Worm (Caenorhabditis elegans) whole organism, L3 larva: ENCODE measurements around the gene F40D4.13.

ENCODE experiments used
- ZK546.5 ChIP-seq: sonication (generic microtip); optimal IDR thresholded peaks from 2 replicates; lab custom pipeline; 2017; ENCODE audit warnings: missing biosample characterization, missing genetic modification characterization
- ama-1 ChIP-seq: fragments of 150-350 bp; optimal IDR thresholded peaks from 2 replicates; lab custom pipeline; 2018
- ceh-16 ChIP-seq: sonication (generic microtip); optimal IDR thresholded peaks from 2 replicates; lab custom pipeline; 2017; ENCODE audit warnings: missing biosample characterization, missing genetic modification characterization
- ceh-28 ChIP-seq: fragments of 150-350 bp; optimal IDR thresholded peaks from 2 replicates; lab custom pipeline; 2014; ENCODE audit warnings: missing biosample characterization, missing genetic modification reagents, missing genetic modification characterization
- ceh-9 ChIP-seq: sonication (generic microtip); optimal IDR thresholded peaks from 2 replicates; lab custom pipeline; 2018; ENCODE audit warnings: missing biosample characterization, missing genetic modification characterization
- elt-1 ChIP-seq: fragments of 150-350 bp; optimal IDR thresholded peaks from 2 replicates; lab custom pipeline; 2014; ENCODE audit warnings: missing biosample characterization, missing genetic modification characterization
- elt-2 ChIP-seq: sonication (generic microtip); optimal IDR thresholded peaks from 2 replicates; lab custom pipeline; 2016; ENCODE audit warnings: missing genetic modification reagents, mild to moderate bottlenecking, missing genetic modification characterization, missing compliant biosample characterization
- elt-3 ChIP-seq, 3 experiments: fragments of 150-350 bp in 1 of 3; sonication (generic microtip) in 2 of 3; optimal IDR thresholded peaks; 2 replicates in 2 of 3; 4 replicates in 1 of 3; lab custom pipeline; 2014 to 2017; ENCODE audit warnings: missing biosample characterization in 3 of 3, missing genetic modification characterization in 3 of 3
- eor-1 ChIP-seq, 2 experiments: fragments of 150-350 bp; optimal IDR thresholded peaks; 2 replicates each; lab custom pipeline; 2014 to 2018; ENCODE audit warnings: missing biosample characterization in 2 of 2, missing genetic modification characterization in 2 of 2
- fkh-10 ChIP-seq: sonication (generic microtip); optimal IDR thresholded peaks from 2 replicates; lab custom pipeline; 2017; ENCODE audit warnings: missing biosample characterization, missing genetic modification reagents, missing genetic modification characterization
- fos-1 ChIP-seq: fragments of 150-350 bp; optimal IDR thresholded peaks from 2 replicates; lab custom pipeline; 2014; ENCODE audit warnings: missing biosample characterization, missing genetic modification characterization
- hmg-11 ChIP-seq: sonication (generic microtip); optimal IDR thresholded peaks from 2 replicates; lab custom pipeline; 2016; ENCODE audit warnings: missing genetic modification characterization, missing compliant biosample characterization
- jun-1 ChIP-seq: fragments of 150-350 bp; optimal IDR thresholded peaks from 2 replicates; lab custom pipeline; 2014; ENCODE audit warnings: missing biosample characterization, missing genetic modification reagents, missing genetic modification characterization
- lin-15B ChIP-seq: fragments of 150-350 bp; optimal IDR thresholded peaks from 2 replicates; lab custom pipeline; 2014; ENCODE audit warnings: missing biosample characterization, missing genetic modification characterization
- lsy-12 ChIP-seq: sonication (generic microtip); optimal IDR thresholded peaks from 2 replicates; lab custom pipeline; 2016; ENCODE audit warnings: mild to moderate bottlenecking, missing genetic modification characterization, missing compliant biosample characterization
- mdl-1 ChIP-seq: fragments of 150-350 bp; optimal IDR thresholded peaks from 2 replicates; lab custom pipeline; 2014; ENCODE audit warnings: missing biosample characterization, missing genetic modification characterization
- mml-1 ChIP-seq: fragments of 150-350 bp; sonication (generic microtip); optimal IDR thresholded peaks from 3 replicates; lab custom pipeline; 2014; ENCODE audit warnings: missing biosample characterization, missing genetic modification characterization
- nfya-1 ChIP-seq: sonication (generic microtip); optimal IDR thresholded peaks from 2 replicates; lab custom pipeline; 2017; ENCODE audit warnings: missing genetic modification characterization, mild to moderate bottlenecking, missing compliant biosample characterization, antibody characterized with exemption, moderate library complexity; ENCODE audit not compliant: insufficient read depth
- nhr-12 ChIP-seq: fragments of 150-350 bp; optimal IDR thresholded peaks from 2 replicates; lab custom pipeline; 2014; ENCODE audit warnings: missing biosample characterization, missing genetic modification characterization
- nhr-23 ChIP-seq: fragments of 150-350 bp; optimal IDR thresholded peaks from 2 replicates; lab custom pipeline; 2014; ENCODE audit warnings: missing biosample characterization, missing genetic modification reagents, missing genetic modification characterization
- nhr-237 ChIP-seq: fragments of 150-350 bp; optimal IDR thresholded peaks from 2 replicates; lab custom pipeline; 2014; ENCODE audit warnings: missing biosample characterization, missing genetic modification characterization
- nhr-28 ChIP-seq: fragments of 150-350 bp; optimal IDR thresholded peaks from 2 replicates; lab custom pipeline; 2014; ENCODE audit warnings: missing biosample characterization, missing genetic modification characterization
- nhr-43 ChIP-seq: sonication (generic microtip); optimal IDR thresholded peaks from 2 replicates; lab custom pipeline; 2016; ENCODE audit warnings: mild to moderate bottlenecking, missing genetic modification characterization, missing compliant biosample characterization; ENCODE audit not compliant: poor library complexity, severe bottlenecking
- nhr-76 ChIP-seq: fragments of 150-350 bp; sonication (generic microtip); optimal IDR thresholded peaks from 5 replicates; lab custom pipeline; 2014; ENCODE audit warnings: missing biosample characterization, missing genetic modification characterization
- nhr-77 ChIP-seq: fragments of 150-350 bp; optimal IDR thresholded peaks from 2 replicates; lab custom pipeline; 2014; ENCODE audit warnings: missing biosample characterization, missing genetic modification characterization
- pha-4 ChIP-seq: fragments of 150-350 bp; optimal IDR thresholded peaks from 2 replicates; lab custom pipeline; 2014; ENCODE audit warnings: missing biosample characterization, missing genetic modification reagents, missing genetic modification characterization
- pqm-1 ChIP-seq: fragments of 150-350 bp; optimal IDR thresholded peaks from 2 replicates; lab custom pipeline; 2017; ENCODE audit warnings: missing biosample characterization, missing genetic modification characterization, inconsistent platforms
- sea-2 ChIP-seq: fragments of 150-350 bp; sonication (generic microtip); optimal IDR thresholded peaks from 4 replicates; lab custom pipeline; 2014; ENCODE audit warnings: missing biosample characterization, missing genetic modification reagents, missing genetic modification characterization
- skn-1 ChIP-seq: fragments of 150-350 bp; optimal IDR thresholded peaks from 2 replicates; lab custom pipeline; 2014; ENCODE audit warnings: missing biosample characterization, missing genetic modification characterization
- unc-62 ChIP-seq: fragments of 150-350 bp; sonication (generic microtip); optimal IDR thresholded peaks from 4 replicates; lab custom pipeline; 2014; ENCODE audit warnings: missing biosample characterization, missing genetic modification reagents, missing genetic modification characterization
- ztf-4 ChIP-seq: fragments of 150-350 bp; optimal IDR thresholded peaks from 2 replicates; lab custom pipeline; 2014; ENCODE audit warnings: missing biosample characterization, missing genetic modification characterization

The F40D4.13 gene

ce11 chrV:17157154-17157553, at the start of gene F40D4.13:
TSS of gene F40D4.13 (minus strand) at chrV:17157254.
- TF ChIP-seq elt-1 (tag; lab: Kevin White, UChicago) (no peak), fos-1 (no peak), nhr-76 (tag; lab: Kevin White, UChicago) (no peak), ceh-16 (no peak)

- TF ChIP-seq lsy-12, result no peak
- no peak for TF ChIP-seq jun-1 (tag; lab: Kevin White, UChicago)
- no peak for TF ChIP-seq mdl-1 (tag; lab: Kevin White, UChicago)
- TF ChIP-seq elt-2, result no peak
- no peak for TF ChIP-seq elt-1 (tag; lab: Kevin White, UChicago)
- TF ChIP-seq ceh-28 (tag; lab: Kevin White, UChicago), result no peak
- TF ChIP-seq eor-1 (tag; optimal IDR thresholded peaks at IDR 0.05; lab: Kevin White, UChicago), result no peak
- TF ChIP-seq ZK546.5, result no peak
- TF ChIP-seq nfya-1 (tag; lab: Kevin White, UChicago), result no peak
- no peak for TF ChIP-seq sea-2
- TF ChIP-seq mml-1 (tag; lab: Kevin White, UChicago), result no peak
- TF ChIP-seq nhr-76 (tag; lab: Kevin White, UChicago), result no peak
- TF ChIP-seq fos-1, result no peak
- TF ChIP-seq ama-1 (lab: Kevin White, UChicago), result no peak
- no peak for TF ChIP-seq skn-1
Measured at ce11 chrV:17206469-17206868, 49.4 kb upstream of the F40D4.13 start.

DNA sequence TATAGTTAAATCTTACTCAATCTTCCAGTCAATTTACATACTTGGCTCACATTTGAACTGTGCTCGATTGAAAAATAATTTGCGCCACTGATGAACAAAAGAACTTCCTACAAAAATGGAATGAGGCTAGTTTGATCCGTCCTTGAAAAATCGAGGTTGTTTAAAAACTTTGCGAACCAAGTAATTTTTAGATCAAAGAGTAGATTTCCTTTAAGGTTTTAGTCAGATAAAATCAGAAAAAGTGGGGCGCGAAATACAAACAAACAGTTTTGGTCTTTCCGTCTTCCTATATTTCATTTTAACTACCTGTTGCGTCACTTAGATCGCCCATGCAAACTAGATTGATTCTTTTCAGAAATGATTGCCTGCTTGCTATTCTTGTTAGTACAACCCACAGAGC, 44.8 kb upstream of the F40D4.13 start, which contains the start of gene Y68A4A.10:
TSS of gene Y68A4A.10 (plus strand) at position 301 of the 400 bp plus-strand sequence.
- no peak for TF ChIP-seq nhr-237 (tag; lab: Kevin White, UChicago)
- TF ChIP-seq ztf-4 (tag; lab: Kevin White, UChicago), result no peak
- no peak for TF ChIP-seq lin-15B
- no peak for TF ChIP-seq elt-3 (tag; optimal IDR thresholded peaks at IDR 0.05; lab: Kevin White, UChicago)
- no peak for TF ChIP-seq unc-62 (GFP tag; lab: Kevin White, UChicago)
- TF ChIP-seq ceh-16, result no peak
- TF ChIP-seq ZK546.5, result no peak
- TF ChIP-seq nhr-23 (tag; lab: Kevin White, UChicago), result no peak
- no peak for TF ChIP-seq elt-2
- no peak for TF ChIP-seq nhr-76 (tag; lab: Kevin White, UChicago)
- TF ChIP-seq nhr-12 (tag; lab: Kevin White, UChicago), result no peak
- TF ChIP-seq nhr-28, result no peak
- no peak for TF ChIP-seq fkh-10 (GFP tag; lab: Kevin White, UChicago)
- TF ChIP-seq eor-1 (tag; optimal IDR thresholded peaks at IDR 0.05; lab: Kevin White, UChicago), result no peak
- TF ChIP-seq nfya-1 (tag; lab: Kevin White, UChicago), result no peak

DNA sequence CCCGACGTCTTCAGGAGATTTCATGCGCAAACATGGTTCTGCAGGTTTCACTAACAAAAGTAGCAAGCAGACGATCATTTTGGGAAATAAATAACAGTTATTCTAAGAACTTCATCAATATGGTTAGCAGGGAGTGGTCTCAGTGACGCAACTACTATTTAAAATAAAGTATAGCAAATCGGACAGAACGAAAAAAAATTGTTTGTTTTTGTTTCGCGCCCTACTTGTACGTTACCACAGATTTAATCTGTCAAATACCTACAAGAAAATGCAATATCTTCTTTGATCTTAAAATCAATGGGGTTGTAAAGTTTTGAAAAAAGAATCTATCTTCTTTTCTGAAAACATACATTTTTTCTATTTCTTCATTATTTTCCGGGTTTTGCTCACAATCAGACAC, 41.9 kb upstream of the F40D4.13 start, which contains the start of gene srz-96:
TSS of gene srz-96 (plus strand) at position 301 of the 400 bp plus-strand sequence.
- no peak for TF ChIP-seq nhr-77
- no peak for TF ChIP-seq elt-2
- TF ChIP-seq elt-3 (tag; optimal IDR thresholded peaks at IDR 0.05; lab: Kevin White, UChicago), result no peak

- TF ChIP-seq lin-15B, result no peak
- TF ChIP-seq elt-2, result no peak
- TF ChIP-seq fos-1, result no peak
- no peak for TF ChIP-seq pqm-1 (tag; lab: Kevin White, UChicago)
- no peak for TF ChIP-seq ztf-4 (tag; lab: Kevin White, UChicago)
- TF ChIP-seq nhr-237 (tag; lab: Kevin White, UChicago), result no peak
- no peak for TF ChIP-seq pha-4 (tag; lab: Kevin White, UChicago)
- TF ChIP-seq ceh-9, result no peak
- no peak for TF ChIP-seq nhr-43 (tag; lab: Kevin White, UChicago)
- TF ChIP-seq hmg-11, result no peak
- no peak for TF ChIP-seq ceh-16
- no peak for TF ChIP-seq ama-1 (lab: Kevin White, UChicago)
- no peak for TF ChIP-seq nhr-12 (tag; lab: Kevin White, UChicago)
- TF ChIP-seq fkh-10 (GFP tag; lab: Kevin White, UChicago), result no peak
- no peak for TF ChIP-seq nhr-77
- TF ChIP-seq mml-1 (tag; lab: Kevin White, UChicago), result no peak
Measured at ce11 chrV:17192238-17192637, 35.2 kb upstream of the F40D4.13 start, which contains the start of gene srz-47. TSS of gene srz-47 (minus strand) at chrV:17192338.

ce11 chrV:17190399-17190798, 33.3 kb upstream of the F40D4.13 start, which contains the start of gene str-199:
TSS of gene str-199 (minus strand) at chrV:17190499.
- TF ChIP-seq ZK546.5 (no peak), nhr-77 (no peak)
